Worm (Caenorhabditis elegans) whole organism, midembryonic: Measurements from ENCODE around the gene srt-6.

Experiments used
- T22C8.4 ChIP-seq: fragments of 200-800 bp; sonication (Bioruptor generic); IDR thresholded peaks from 2 replicates; pipeline ENCODE4 v1.3.6; 2022; ENCODE audit warnings: missing genetic modification characterization, missing compliant biosample characterization
- cog-1 ChIP-seq: sonication (generic microtip); optimal IDR thresholded peaks from 2 replicates; lab custom pipeline; 2016; ENCODE audit warnings: missing genetic modification characterization, missing compliant biosample characterization
- flt-1 ChIP-seq: fragments of 200-800 bp; sonication (Bioruptor generic); IDR thresholded peaks from 2 replicates; pipeline ENCODE4 v1.3.6; 2022; ENCODE audit warnings: missing genetic modification characterization, missing compliant biosample characterization
- klf-2 ChIP-seq: fragments of 200-800 bp; sonication (Bioruptor generic); conservative IDR thresholded peaks from 2 replicates; pipeline ENCODE4 v1.3.6; 2022; ENCODE audit warnings: missing genetic modification reagents, missing genetic modification characterization, missing compliant biosample characterization
- med-1 ChIP-seq: sonication (generic microtip); optimal IDR thresholded peaks from 2 replicates; lab custom pipeline; 2017; ENCODE audit warnings: missing genetic modification characterization, mild to moderate bottlenecking, missing compliant biosample characterization, antibody characterized with exemption, missing genetic modification reagents; ENCODE audit not compliant: insufficient read depth
- ref-1 ChIP-seq: fragments of 200-800 bp; sonication (Bioruptor generic); conservative IDR thresholded peaks from 2 replicates; pipeline ENCODE4 v1.3.6; 2022; ENCODE audit warnings: missing genetic modification reagents, missing genetic modification characterization, missing compliant biosample characterization
- tab-1 ChIP-seq: fragments of 200-800 bp; sonication (Bioruptor generic); IDR thresholded peaks from 2 replicates; pipeline ENCODE4 v1.3.6; 2022; ENCODE audit warnings: missing genetic modification characterization, missing compliant biosample characterization
- ztf-23 ChIP-seq: fragments of 200-800 bp; sonication (Bioruptor generic); IDR thresholded peaks from 2 replicates; pipeline ENCODE4 v1.3.6; 2022; ENCODE audit warnings: missing genetic modification reagents, missing genetic modification characterization, missing compliant biosample characterization
- ztf-29 ChIP-seq: fragments of 200-800 bp; sonication (Bioruptor generic); IDR thresholded peaks from 2 replicates; pipeline ENCODE4 v1.3.6; 2022; ENCODE audit warnings: missing genetic modification reagents, missing genetic modification characterization, missing compliant biosample characterization

srt-6 gene

DNA sequence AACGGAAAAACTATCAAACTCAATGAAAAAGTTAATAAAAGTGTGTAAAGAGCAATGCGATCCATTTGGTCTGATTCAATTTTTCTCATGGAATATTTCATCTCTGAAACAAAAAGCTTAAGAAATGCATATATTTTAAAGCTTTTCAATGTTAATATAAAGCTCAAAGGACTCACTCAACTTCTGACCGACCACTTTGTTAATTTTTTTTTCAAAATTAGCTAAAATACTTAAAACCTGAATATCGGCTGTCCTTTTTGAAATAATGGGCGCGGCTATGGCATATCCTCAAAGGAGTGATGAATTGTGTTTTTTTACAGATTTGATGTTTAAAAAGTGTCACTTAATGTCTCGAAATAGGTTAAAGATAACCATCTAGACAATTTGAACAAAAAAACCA, 18.8 kb downstream of the srt-6 start, which contains the start of gene C02H6.1:
Gene C02H6.1, minus strand, starts transcription at position 101 of the 400 bp plus-strand sequence.
- no peak for TF ChIP-seq flt-1
- TF ChIP-seq cog-1 (tag; lab: Kevin White, UChicago) = no peak
- TF ChIP-seq klf-2 (GFP tag; lab: Robert Waterston, UW) = no peak
- no peak for TF ChIP-seq T22C8.4
- no peak for TF ChIP-seq ztf-23 (GFP tag; lab: Robert Waterston, UW)
- no peak for TF ChIP-seq ref-1 (GFP tag; lab: Robert Waterston, UW)
- TF ChIP-seq med-1 = no peak
- TF ChIP-seq tab-1 (GFP tag; lab: Robert Waterston, UW) = no peak
- TF ChIP-seq ztf-29 (GFP tag; lab: Robert Waterston, UW) = no peak

DNA sequence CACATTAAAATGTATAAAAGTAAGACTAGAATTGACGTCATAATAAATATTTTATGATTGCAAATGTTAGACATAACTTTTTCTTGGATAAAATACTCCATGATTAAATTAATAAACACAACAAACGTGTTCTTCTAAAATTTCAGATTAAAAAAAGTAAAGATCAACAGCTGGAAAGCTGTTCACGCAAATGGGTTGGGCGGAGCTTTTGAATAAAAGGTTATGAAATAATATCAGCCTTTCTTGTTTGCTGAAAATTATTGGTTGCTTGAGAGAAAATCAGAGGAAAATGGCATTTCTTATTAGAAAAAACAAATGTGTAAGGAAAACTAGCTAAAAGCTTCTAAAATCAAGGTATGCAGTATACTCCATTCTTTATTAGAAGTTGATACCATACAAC, 20.9 kb downstream of the srt-6 start, which contains the start of gene C02H6.3:
Gene C02H6.3, minus strand, starts transcription at position 101 of the 400 bp plus-strand sequence.
- TF ChIP-seq klf-2 (GFP tag; lab: Robert Waterston, UW) = no peak
- TF ChIP-seq ztf-29 (GFP tag; lab: Robert Waterston, UW) = no peak

DNA sequence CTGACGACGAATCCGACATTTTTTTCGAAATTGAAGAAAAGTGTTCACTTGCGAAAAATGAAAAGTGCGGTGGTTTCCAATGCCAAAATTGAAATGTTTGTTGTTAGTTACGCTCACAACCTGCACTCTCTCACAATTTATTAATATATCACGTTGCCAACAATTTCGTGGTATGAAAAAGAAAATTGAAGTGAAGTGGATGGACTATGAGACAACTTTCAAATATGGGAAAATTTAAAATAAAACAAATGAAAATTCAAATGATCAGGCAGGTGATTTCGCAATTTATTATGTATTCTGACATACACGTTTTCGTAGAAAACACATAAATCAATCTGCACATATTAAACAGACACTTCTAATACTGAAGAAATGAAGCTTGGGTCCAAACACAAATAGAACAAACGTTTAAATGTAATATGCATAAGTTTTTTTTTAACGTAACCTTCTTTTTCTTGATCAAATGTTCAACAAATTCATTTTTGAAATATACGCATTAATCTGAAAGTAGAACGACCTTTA, 22.5 kb downstream of the srt-6 start, which contains the start of gene srp-6:
Gene srp-6, minus strand, starts transcription at position 51 of the 522 bp plus-strand sequence.
- TF ChIP-seq ztf-23 (GFP tag; lab: Robert Waterston, UW) (no peak), klf-2 (GFP tag; lab: Robert Waterston, UW) (no peak), flt-1 (no peak), cog-1 (tag; lab: Kevin White, UChicago) (no peak), ztf-29 (GFP tag; lab: Robert Waterston, UW) (no peak), ref-1 (GFP tag; lab: Robert Waterston, UW) (no peak), T22C8.4 (no peak), med-1 (no peak), tab-1 (GFP tag; lab: Robert Waterston, UW) (no peak)

DNA sequence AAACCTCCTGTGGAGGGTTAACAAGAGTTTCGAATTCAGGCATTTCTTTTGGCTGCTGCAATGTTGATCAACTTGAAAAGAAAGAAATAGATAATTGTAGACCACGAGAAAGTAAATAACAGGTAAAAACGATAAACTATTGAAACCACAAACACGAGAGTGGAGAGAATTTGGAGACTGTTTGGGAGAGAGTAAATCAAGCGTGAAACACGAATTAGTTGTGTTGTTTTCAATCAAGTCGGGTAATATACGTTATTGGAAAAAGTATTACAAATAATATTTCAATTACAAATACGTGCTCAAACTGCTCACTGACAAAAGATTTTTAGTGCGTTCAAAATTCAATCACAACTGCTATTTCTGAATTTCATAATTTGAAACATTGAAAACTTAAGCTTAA, 27.6 kb downstream of the srt-6 start, which contains the start of gene C03G6.17:
Gene C03G6.17, minus strand, starts transcription at position 101 of the 400 bp plus-strand sequence.
- TF ChIP-seq tab-1 (GFP tag; lab: Robert Waterston, UW) (no peak), flt-1 (no peak), ref-1 (GFP tag; lab: Robert Waterston, UW) (no peak), klf-2 (GFP tag; lab: Robert Waterston, UW) (no peak)

DNA sequence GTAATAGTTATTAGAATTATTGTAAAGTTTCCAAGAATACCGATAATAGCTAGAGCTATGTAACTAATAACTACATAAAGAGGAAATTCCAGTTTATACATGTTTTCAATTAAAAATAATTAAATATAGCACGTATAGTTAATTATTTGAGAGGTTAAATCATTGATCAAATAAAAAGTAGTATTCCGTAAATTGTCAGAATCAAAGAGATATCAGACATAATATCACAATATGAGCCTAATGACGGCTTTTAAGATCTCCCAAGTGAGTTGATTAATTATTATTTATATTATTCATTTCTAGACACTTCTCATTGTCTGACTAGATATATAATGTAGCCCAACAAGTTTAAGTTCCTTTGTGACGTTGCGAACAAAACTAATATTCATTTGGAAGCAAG, 29.2 kb downstream of the srt-6 start, which contains the start of gene srsx-24:
Gene srsx-24, minus strand, starts transcription at position 101 of the 400 bp plus-strand sequence.
- TF ChIP-seq tab-1 (GFP tag; lab: Robert Waterston, UW) (no peak), ref-1 (GFP tag; lab: Robert Waterston, UW) (no peak), cog-1 (tag; lab: Kevin White, UChicago) (no peak), flt-1 (no peak), klf-2 (GFP tag; lab: Robert Waterston, UW) (no peak), ztf-23 (GFP tag; lab: Robert Waterston, UW) (no peak), med-1 (no peak), ztf-29 (GFP tag; lab: Robert Waterston, UW) (no peak), T22C8.4 (no peak)

DNA sequence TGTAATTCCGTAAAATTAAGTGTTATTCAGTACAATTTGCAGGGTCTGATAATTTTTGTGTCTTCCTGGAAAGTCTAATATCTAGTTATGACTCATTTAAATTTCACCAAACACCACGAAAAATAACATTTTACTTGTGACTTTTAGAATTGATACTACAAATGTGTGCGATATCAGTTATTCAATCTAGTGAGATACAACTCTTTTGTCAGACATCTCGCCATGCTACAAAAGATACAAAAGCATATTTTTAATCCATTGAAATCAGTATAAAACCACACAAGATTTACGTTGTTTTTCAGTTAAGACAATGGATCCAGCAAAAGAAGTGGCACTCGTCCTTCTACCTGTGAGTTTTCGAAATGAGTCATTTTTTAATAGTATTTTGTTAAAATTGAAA, 34.5 kb downstream of the srt-6 start, which contains the start of gene srx-56:
Gene srx-56, plus strand, starts transcription at position 301 of the 400 bp plus-strand sequence.
- TF ChIP-seq flt-1 = no peak
- TF ChIP-seq cog-1 (tag; lab: Kevin White, UChicago) = no peak
- TF ChIP-seq ztf-29 (GFP tag; lab: Robert Waterston, UW) = no peak
- TF ChIP-seq ztf-23 (GFP tag; lab: Robert Waterston, UW) = no peak
- no peak for TF ChIP-seq ref-1 (GFP tag; lab: Robert Waterston, UW)
- TF ChIP-seq med-1 = no peak
- TF ChIP-seq T22C8.4 = no peak
- no peak for TF ChIP-seq tab-1 (GFP tag; lab: Robert Waterston, UW)
- no peak for TF ChIP-seq klf-2 (GFP tag; lab: Robert Waterston, UW)

DNA sequence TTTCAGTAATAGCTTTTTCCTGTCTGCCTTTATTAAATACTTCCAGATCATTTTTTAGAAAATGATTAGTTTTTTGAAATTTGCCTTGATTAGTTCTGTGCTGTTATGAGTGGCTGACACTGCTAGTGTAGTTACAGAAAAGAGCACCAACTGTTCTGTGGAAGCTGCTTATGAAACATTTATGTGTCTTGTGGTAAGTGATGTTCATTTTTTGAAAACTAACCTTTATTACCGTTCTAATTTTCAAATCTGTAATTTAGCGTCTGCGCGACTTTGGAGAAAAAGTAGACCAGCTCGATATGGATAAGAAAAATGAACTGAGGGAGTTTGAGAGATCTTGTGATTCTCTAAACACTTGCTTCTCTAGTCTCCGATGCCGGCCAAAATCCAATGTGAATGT, 39.0 kb downstream of the srt-6 start, which contains the start of gene srj-14:
Gene srj-14, plus strand, starts transcription at position 131 of the 400 bp plus-strand sequence.
- TF ChIP-seq klf-2 (GFP tag; lab: Robert Waterston, UW) (no peak), tab-1 (GFP tag; lab: Robert Waterston, UW) (no peak)

DNA sequence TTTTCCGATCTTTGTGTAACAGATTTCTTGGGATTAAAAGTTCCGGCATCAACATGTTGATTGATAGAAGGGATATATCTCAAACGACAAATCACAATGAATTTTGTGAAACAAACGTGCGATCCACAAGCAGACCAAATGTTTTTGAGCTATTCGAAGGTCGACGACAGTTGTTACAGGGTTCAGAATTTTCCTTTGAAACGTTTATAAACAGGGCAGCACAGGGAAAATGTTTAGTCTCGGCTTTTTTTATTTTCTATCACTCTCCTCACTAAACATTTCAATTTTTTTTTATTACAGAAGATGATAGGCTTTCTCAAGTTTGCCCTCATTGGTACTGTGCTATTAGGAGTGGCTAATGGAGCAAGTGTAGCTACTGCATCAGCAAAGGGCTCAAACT, 43.7 kb downstream of the srt-6 start, which contains the start of gene exc-13:
Gene exc-13, plus strand, starts transcription at position 301 of the 400 bp plus-strand sequence.
- no peak for TF ChIP-seq ref-1 (GFP tag; lab: Robert Waterston, UW)
- no peak for TF ChIP-seq klf-2 (GFP tag; lab: Robert Waterston, UW)
- TF ChIP-seq ztf-29 (GFP tag; lab: Robert Waterston, UW) = no peak
- TF ChIP-seq med-1 = no peak
- TF ChIP-seq ztf-23 (GFP tag; lab: Robert Waterston, UW) = no peak
- TF ChIP-seq cog-1 (tag; lab: Kevin White, UChicago) = no peak
- TF ChIP-seq flt-1 = no peak
- TF ChIP-seq T22C8.4 = no peak
- TF ChIP-seq tab-1 (GFP tag; lab: Robert Waterston, UW) = no peak

DNA sequence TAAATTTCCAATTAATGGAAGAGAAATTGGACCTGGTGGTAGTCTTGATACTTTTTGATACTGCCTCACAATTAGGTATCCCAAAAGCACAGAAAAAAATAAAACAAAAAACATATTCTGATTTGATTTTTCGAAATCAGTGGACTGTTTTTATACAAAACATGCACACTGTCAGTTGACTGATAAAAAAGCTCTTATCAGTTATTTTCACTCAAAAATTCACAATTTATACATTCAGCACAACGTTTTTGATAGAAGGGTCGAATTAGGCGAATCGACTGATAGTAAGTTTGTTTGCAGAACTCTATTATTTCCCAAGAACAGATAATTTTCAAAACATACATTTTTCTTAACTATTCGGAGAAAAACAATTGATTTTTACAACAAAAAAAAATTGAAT, 44.6 kb downstream of the srt-6 start, which contains the start of gene cyp-35A2:
Gene cyp-35A2, minus strand, starts transcription at position 124 of the 400 bp plus-strand sequence.
- TF ChIP-seq klf-2 (GFP tag; lab: Robert Waterston, UW) = no peak
- no peak for TF ChIP-seq ref-1 (GFP tag; lab: Robert Waterston, UW)
- no peak for TF ChIP-seq flt-1
- no peak for TF ChIP-seq med-1
- no peak for TF ChIP-seq cog-1 (tag; lab: Kevin White, UChicago)
- TF ChIP-seq ztf-29 (GFP tag; lab: Robert Waterston, UW) = no peak
- no peak for TF ChIP-seq ztf-23 (GFP tag; lab: Robert Waterston, UW)
- TF ChIP-seq tab-1 (GFP tag; lab: Robert Waterston, UW) = no peak
- TF ChIP-seq T22C8.4 = no peak

DNA sequence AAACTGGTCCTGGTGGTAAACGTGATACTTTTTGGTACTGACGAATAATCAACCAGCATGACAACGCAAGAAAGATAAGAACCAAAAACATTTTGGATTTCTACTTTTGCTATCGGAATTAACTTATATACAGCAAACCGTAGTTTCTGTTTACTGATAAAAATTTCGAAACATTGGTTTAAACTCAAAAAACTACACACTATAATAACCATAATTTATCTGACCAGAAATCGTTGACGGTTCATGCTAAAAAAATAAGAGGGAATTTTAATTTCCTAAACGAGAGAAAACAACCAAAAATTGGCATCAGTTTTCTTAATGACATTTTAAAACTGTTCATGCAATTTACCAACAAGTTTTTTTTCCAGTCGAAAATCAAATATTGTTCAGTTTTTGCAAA, 46.9 kb downstream of the srt-6 start, which contains the start of gene cyp-35A1:
Gene cyp-35A1, minus strand, starts transcription at position 101 of the 400 bp plus-strand sequence.
- TF ChIP-seq ztf-29 (GFP tag; lab: Robert Waterston, UW) = no peak
- TF ChIP-seq ref-1 (GFP tag; lab: Robert Waterston, UW) = no peak
- no peak for TF ChIP-seq med-1
- TF ChIP-seq ztf-23 (GFP tag; lab: Robert Waterston, UW) = no peak
- no peak for TF ChIP-seq klf-2 (GFP tag; lab: Robert Waterston, UW)
- TF ChIP-seq tab-1 (GFP tag; lab: Robert Waterston, UW) = no peak
- TF ChIP-seq T22C8.4 = no peak
- no peak for TF ChIP-seq cog-1 (tag; lab: Kevin White, UChicago)
